Fruit fly (Drosophila melanogaster): ENCODE measurements around the gene Cpr76Ba.

DNA sequence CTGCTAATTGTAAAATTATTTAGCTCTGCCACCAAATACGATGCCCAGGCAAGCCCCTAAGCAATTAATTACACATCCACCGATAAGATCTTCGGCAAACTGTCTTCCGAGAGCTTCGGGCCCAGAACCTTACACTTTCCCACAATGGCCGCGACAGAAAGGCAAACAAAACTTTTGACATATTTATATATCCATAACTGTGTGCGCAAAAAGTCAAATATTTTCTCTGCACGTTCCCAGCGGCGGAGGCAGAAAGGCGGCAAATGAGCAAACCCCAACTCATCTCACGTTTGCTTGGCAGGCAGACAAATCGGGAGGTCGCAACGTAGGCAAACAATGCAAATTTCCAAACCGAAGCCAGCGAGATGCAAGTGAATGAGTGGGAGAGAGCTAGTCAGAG is 41.0 kb upstream of the Cpr76Ba start:
- no peak for TF ChIP-seq psq (optimal IDR thresholded peaks at IDR 0.05)
- TF ChIP-seq Myc (optimal IDR thresholded peaks at IDR 0.05): no peak
- TF ChIP-seq Sin3A (optimal IDR thresholded peaks at IDR 0.05): no peak
- no peak for TF ChIP-seq h (optimal IDR thresholded peaks at IDR 0.05)
- no peak for TF ChIP-seq insv (optimal IDR thresholded peaks at IDR 0.05)
- no peak for TF ChIP-seq ttk (optimal IDR thresholded peaks at IDR 0.05)

All from Kc167 (cell line).